Worm (Caenorhabditis elegans): Measurements from ENCODE around the gene F42G2.7.

DNA sequence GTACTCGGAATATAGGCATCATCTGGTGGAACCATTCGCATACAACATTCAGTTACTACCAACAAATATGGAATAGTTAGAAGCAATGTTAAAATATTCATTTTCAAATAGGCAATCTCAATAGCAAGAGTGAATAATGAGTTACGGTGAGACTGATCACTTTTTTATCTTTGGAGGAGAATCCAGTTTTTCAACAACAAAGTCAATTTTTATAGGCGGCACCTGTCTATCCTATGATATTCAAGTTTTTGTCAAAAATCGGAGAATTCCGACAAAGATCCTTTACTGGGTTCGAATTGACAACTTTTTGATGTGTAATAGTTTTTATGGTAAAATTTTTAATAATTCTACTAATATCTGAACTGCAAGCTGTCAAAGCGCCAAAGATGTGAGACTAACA is 24.1 kb upstream of the F42G2.7 start, which contains the start of gene F16G10.11:
- no peak for TF ChIP-seq mab-5 (tag; optimal IDR thresholded peaks at IDR 0.05)
- no peak for TF ChIP-seq sem-2 (GFP tag; optimal IDR thresholded peaks at IDR 0.05)
- TF ChIP-seq unc-62 (GFP tag; optimal IDR thresholded peaks at IDR 0.05): no peak
- no peak for TF ChIP-seq mep-1 (tag; optimal IDR thresholded peaks at IDR 0.05)
- TF ChIP-seq nhr-76 (tag; optimal IDR thresholded peaks at IDR 0.05): no peak
- no peak for TF ChIP-seq snpc-4 (tag; optimal IDR thresholded peaks at IDR 0.05)
- no peak for TF ChIP-seq sptf-1 (tag; optimal IDR thresholded peaks at IDR 0.05)
- TF ChIP-seq elt-1 (tag; optimal IDR thresholded peaks at IDR 0.05; ENCODE audit: borderline replicate concordance, insufficient read depth): no peak
- TF ChIP-seq ceh-43 (GFP tag; optimal IDR thresholded peaks at IDR 0.05): no peak
